Worm (Caenorhabditis elegans): Measurements from ENCODE around the gene algn-3.

ce11 chrII:14175099-14175498, 42.5 kb upstream of the algn-3 start, which contains the start of gene Y48B6A.5:
- TF ChIP-seq tbx-2 (tag; optimal IDR thresholded peaks at IDR 0.05) (no peak), pha-4 (tag; optimal IDR thresholded peaks at IDR 0.05) (no peak), ama-1 (optimal IDR thresholded peaks at IDR 0.05) (no peak)

Measured in whole organism, late embryonic.